Worm (Caenorhabditis elegans): ENCODE measurements around the gene helq-1.

The helq-1 gene

ce11 chrIII:547709-548108 lies 39.2 kb downstream of the helq-1 start:
- TF ChIP-seq ceh-44 (GFP tag; IDR thresholded peaks at IDR 0.05) = no peak
- no peak for TF ChIP-seq zip-2 (tag; optimal IDR thresholded peaks at IDR 0.05)
- TF ChIP-seq cey-2 (tag; optimal IDR thresholded peaks at IDR 0.05; ENCODE audit: borderline replicate concordance, insufficient read depth) = no peak
- TF ChIP-seq ztf-11 (tag; optimal IDR thresholded peaks at IDR 0.05) = no peak

ce11 chrIII:541766-542165 lies 45.1 kb downstream of the helq-1 start, which contains the start of gene T22F7.1:
Gene T22F7.1, plus strand, starts transcription at chrIII:542066.
- TF ChIP-seq lin-1 (GFP tag; IDR thresholded peaks at IDR 0.05) (no peak), mxl-3 (GFP tag; optimal IDR thresholded peaks at IDR 0.05) (no peak)

DNA sequence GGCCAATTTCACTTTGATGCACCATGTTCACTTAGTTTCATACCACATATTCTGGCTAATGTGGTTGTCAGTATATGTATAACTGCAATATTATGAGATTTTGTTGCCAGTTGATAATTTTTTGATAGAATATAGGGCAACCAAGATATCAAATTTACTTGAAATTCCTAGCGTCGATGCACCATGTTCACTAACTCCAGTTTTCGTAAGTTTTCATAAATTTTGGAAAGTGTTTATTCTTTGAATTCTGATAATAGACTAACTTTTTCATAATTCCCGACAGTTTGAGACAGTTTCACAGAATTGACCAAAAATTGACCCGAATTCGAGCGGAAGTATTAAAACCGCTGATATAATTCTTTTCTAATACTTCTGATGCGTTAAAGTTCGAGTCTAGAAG lies 49.9 kb downstream of the helq-1 start:
- TF ChIP-seq nhr-102 (tag; optimal IDR thresholded peaks at IDR 0.05) = no peak
- TF ChIP-seq aha-1 (tag) = peak; percentile 92

DNA sequence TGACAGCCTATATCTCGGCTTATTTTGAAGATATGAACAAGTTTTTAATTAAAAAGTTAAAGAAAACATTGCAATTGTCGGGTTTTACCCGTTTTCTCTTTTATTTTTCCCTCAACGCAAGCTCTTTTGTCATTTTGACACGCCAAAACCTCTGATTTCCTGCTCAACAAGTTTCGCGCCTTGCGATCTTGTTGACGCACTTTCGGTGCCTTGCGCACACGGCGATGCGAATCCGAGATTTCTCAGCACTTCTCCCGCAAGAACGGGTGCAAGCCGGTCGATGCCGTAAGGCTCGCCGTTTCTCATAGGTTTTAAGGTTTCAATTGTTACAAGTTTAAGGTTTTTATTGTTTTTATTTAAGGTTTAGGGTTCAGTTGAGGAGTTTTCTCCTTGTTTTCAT lies 50.6 kb downstream of the helq-1 start:
- TF ChIP-seq egl-43 (GFP tag; IDR thresholded peaks at IDR 0.05) = 0 out of 2 replicates have a peak, but pooled peaks have one; percentile 17

DNA sequence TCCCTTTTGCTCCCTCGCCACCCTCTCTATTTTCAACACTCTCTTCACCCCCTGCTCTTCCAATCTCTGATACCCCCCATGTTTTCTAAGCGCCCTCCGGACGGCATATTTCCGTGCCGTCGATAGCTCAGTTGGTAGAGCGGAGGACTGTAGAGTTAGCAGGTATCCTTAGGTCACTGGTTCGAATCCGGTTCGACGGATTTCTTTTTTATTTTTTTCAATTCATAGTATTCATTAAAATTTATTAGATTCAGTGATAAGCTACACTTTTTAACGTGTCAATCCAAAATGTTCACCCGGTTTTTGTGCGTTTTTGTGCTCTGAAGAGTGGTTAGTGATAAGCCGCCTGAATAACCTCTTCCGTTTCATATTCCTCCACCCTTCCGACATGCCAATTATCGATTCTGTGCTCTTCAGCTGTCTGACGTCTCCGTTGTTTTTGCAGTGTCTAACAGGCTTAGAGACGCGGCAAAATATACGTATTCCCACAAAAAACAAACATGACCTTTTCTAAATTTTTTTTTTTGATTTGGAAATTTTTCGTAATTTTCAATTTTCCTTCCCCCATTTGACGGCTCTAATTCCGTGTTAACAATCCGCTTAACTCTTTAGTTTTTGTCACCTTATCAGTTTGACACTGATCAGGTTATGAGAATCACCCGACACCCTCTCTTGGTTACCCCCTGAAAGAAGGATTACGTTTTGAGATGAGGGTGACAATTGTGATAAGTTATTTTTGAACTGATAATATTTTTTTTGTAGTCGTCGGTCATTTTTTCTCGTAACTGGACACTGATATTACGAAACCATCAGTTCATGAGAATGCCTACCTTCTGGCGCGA lies 51.4 kb downstream of the helq-1 start:
- TF ChIP-seq ces-1 (GFP tag; optimal IDR thresholded peaks at IDR 0.05) (no peak), rbr-2 (tag; optimal IDR thresholded peaks at IDR 0.05) (no peak), ztf-7 (tag; optimal IDR thresholded peaks at IDR 0.05) (peak; percentile 16), ZK546.5 (tag; optimal IDR thresholded peaks at IDR 0.05) (no peak), T26A8.4 (GFP tag; IDR thresholded peaks at IDR 0.05) (peak; percentile 76), F10B5.3 (tag; optimal IDR thresholded peaks at IDR 0.05) (no peak), daf-12 (tag; optimal IDR thresholded peaks at IDR 0.05) (no peak), nhr-76 (tag; optimal IDR thresholded peaks at IDR 0.05) (no peak), lin-15B (tag; optimal IDR thresholded peaks at IDR 0.05) (no peak), unc-62 (GFP tag; optimal IDR thresholded peaks at IDR 0.05 in 1 of 2) (peak in 1 of 2 experiments; percentile 64), unc-62 (tag; optimal IDR thresholded peaks at IDR 0.05) (no peak), Y75B8A.6 (GFP tag; IDR thresholded peaks at IDR 0.05) (no peak), snpc-1.2 (GFP tag; IDR thresholded peaks at IDR 0.05) (no peak), mxl-2 (GFP tag; conservative IDR thresholded peaks at IDR 0.05) (no peak), zfp-2 (tag; optimal IDR thresholded peaks at IDR 0.05) (no peak), spr-3 (GFP tag; optimal IDR thresholded peaks at IDR 0.05) (peak; percentile 64), hlh-11 (tag; optimal IDR thresholded peaks at IDR 0.05) (peak; percentile 41), spr-1 (tag; optimal IDR thresholded peaks at IDR 0.05) (peak; percentile 55), F37D6.2 (tag; optimal IDR thresholded peaks at IDR 0.05) (no peak), zfp-3 (GFP tag; conservative IDR thresholded peaks at IDR 0.05) (no peak), duxl-1 (tag; optimal IDR thresholded peaks at IDR 0.05; ENCODE audit: poor library complexity) (no peak), unc-39 (tag; optimal IDR thresholded peaks at IDR 0.05) (no peak), mdt-29 (GFP tag; IDR thresholded peaks at IDR 0.05) (no peak), nhr-237 (tag; optimal IDR thresholded peaks at IDR 0.05) (no peak), ceh-20 (GFP tag; IDR thresholded peaks at IDR 0.05) (peak; percentile 59; the same call in 1 of the 2 replicates), nhr-6 (tag; optimal IDR thresholded peaks at IDR 0.05) (no peak), nhr-41 (GFP tag; IDR thresholded peaks at IDR 0.05) (peak; percentile 63; the same call in 1 of the 2 replicates), tra-1 (GFP tag; IDR thresholded peaks at IDR 0.05) (peak; percentile 72; the same call in 1 of the 2 replicates), Y48G9A.11 (GFP tag; IDR thresholded peaks at IDR 0.05) (0 out of 2 replicates have a peak, but pooled peaks have one; percentile 47), mxl-3 (GFP tag; optimal IDR thresholded peaks at IDR 0.05) (peak; percentile 11), vab-7 (GFP tag; IDR thresholded peaks at IDR 0.05) (no peak; the same call in 1 of the 2 replicates), nhr-48 (tag; optimal IDR thresholded peaks at IDR 0.05) (peak; percentile 61), snpc-4 (tag; optimal IDR thresholded peaks at IDR 0.05) (no peak), F49E8.2 (tag; optimal IDR thresholded peaks at IDR 0.05; ENCODE audit: borderline replicate concordance) (no peak), lin-38 (GFP tag; IDR thresholded peaks at IDR 0.05) (no peak)

Data from whole organism, L4 larva.